Worm (Caenorhabditis elegans): ENCODE measurements around the gene nspe-3.

DNA sequence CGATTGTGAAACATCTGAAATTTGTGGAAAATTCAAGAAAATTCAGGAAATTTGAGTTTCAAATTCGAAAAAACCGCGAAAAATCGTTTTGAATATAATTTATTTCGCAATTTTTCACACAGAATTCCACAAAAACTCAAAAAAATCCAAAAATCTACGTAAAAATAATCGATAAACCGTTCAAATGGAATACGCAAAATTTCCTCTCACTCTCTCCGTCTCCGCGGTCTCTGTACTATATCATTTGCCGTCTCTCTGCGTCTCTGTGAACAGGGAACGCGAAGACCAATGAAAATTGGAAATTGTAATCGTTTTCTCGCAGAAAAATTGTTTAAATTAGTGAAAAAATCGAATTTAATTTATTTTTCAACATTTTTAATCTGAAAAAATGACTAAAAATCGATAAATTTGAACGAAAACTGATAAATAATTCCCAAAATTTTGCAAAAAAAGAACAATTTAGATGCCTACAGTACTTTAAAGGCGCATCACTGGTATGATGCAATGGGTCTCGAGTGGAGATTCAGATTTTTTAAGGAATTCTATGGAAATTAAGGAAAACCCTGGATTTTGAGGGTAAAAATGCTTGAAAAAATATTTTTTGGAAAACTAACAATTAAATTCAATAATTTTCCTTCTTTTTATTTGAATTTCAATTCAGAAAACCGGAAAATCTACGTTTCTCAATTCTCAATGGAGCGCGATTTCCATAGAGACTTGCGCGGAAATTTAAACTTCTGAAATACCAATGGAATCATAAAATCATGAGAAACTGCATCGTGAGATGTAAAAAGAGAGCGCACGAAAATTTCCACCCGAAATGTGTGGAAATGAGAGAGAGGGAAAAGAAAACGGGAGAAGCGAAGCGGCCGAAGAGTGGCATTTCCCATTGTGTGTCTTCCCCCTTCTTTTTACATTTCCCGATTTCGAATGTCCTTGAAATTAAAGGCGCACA lies 13.7 kb upstream of the nspe-3 start, which contains the start of the genes ceh-100 and lips-15:
- TF ChIP-seq pes-1 (GFP tag; IDR thresholded peaks at IDR 0.05): no peak
- TF ChIP-seq ama-1 (optimal IDR thresholded peaks at IDR 0.05): no peak
